Worm (Caenorhabditis elegans): Measurements from ENCODE around the gene R08C7.5.

DNA sequence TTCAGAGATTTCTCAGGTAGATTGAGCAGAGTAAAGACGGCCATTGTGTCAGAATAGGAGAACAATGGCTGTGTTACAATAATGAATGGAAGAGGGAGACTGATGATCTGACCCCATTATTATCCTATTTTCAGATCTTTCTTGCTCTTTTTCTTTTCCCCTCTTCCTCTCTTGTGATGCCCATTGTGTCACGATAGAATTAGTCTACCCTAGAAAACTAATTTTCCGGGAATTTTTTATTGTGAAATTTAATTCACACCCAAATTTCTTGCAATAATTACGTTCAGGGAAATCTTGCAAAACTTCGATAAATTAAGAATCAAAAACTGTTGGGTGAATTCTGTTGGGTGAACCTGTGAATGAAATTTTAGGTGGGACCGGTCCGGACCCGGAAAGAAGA lies 11.0 kb downstream of the R08C7.5 start, which contains the start of gene fbxb-75:
- TF ChIP-seq ztf-23 (GFP tag; IDR thresholded peaks at IDR 0.05) (no peak), T22C8.4 (GFP tag; IDR thresholded peaks at IDR 0.05) (no peak), cog-1 (tag; optimal IDR thresholded peaks at IDR 0.05) (no peak), flt-1 (GFP tag; IDR thresholded peaks at IDR 0.05) (no peak), tab-1 (GFP tag; IDR thresholded peaks at IDR 0.05) (no peak), klf-2 (GFP tag; conservative IDR thresholded peaks at IDR 0.05) (no peak), ztf-29 (GFP tag; IDR thresholded peaks at IDR 0.05) (no peak), med-1 (GFP tag; optimal IDR thresholded peaks at IDR 0.05; ENCODE audit: insufficient read depth) (no peak), ref-1 (GFP tag; conservative IDR thresholded peaks at IDR 0.05) (no peak)
